Fruit fly (Drosophila melanogaster) whole organism, embryonic: ENCODE results near the gene CG12992.

Experiments used
- Adf1 ChIP-seq: fragments of 200-800 bp; sonication (Bioruptor generic); IDR thresholded peaks from 2 replicates; pipeline ENCODE4 v1.3.6; 2022; ENCODE audit warnings: missing biosample characterization, missing genetic modification characterization
- Atf6 ChIP-seq: fragments of 200-800 bp; sonication (Bioruptor generic); IDR thresholded peaks from 2 replicates; pipeline ENCODE4 v1.3.6; 2022; ENCODE audit warnings: missing biosample characterization, missing genetic modification characterization
- CG10147 ChIP-seq: fragments of 200-800 bp; sonication (Bioruptor generic); optimal IDR thresholded peaks from 2 replicates; lab custom pipeline; 2019; ENCODE audit warnings: missing biosample characterization, mild to moderate bottlenecking, missing genetic modification characterization, moderate library complexity
- CG11456 ChIP-seq: fragments of 200-800 bp; sonication (Bioruptor generic); IDR thresholded peaks from 3 replicates; pipeline ENCODE4 v1.3.6; 2022; ENCODE audit warnings: missing biosample characterization, missing genetic modification characterization
- CG12104 ChIP-seq: fragments of 200-800 bp; sonication (Bioruptor generic); optimal IDR thresholded peaks from 3 replicates; lab custom pipeline; 2016; ENCODE audit warnings: missing biosample characterization, missing genetic modification characterization
- CG12236 ChIP-seq: fragments of 200-800 bp; sonication (Bioruptor generic); optimal IDR thresholded peaks from 2 replicates; lab custom pipeline; 2016; ENCODE audit warnings: missing biosample characterization, missing genetic modification characterization
- CG12942 ChIP-seq: fragments of 200-800 bp; sonication (Bioruptor generic); optimal IDR thresholded peaks from 3 replicates; lab custom pipeline; 2016; ENCODE audit warnings: missing biosample characterization, missing genetic modification characterization
- CG13287 ChIP-seq: fragments of 200-800 bp; sonication (Bioruptor generic); IDR thresholded peaks from 2 replicates; pipeline ENCODE4 v1.3.6; 2022; ENCODE audit warnings: missing biosample characterization, missing genetic modification characterization; ENCODE audit not compliant: partially characterized antibody
- CG13296 ChIP-seq: fragments of 200-800 bp; sonication (Bioruptor generic); optimal IDR thresholded peaks from 3 replicates; lab custom pipeline; 2018; ENCODE audit warnings: missing biosample characterization, mild to moderate bottlenecking, missing genetic modification characterization
- CG15269 ChIP-seq: fragments of 200-800 bp; sonication (Bioruptor generic); optimal IDR thresholded peaks from 2 replicates; lab custom pipeline; 2018; ENCODE audit warnings: missing biosample characterization, mild to moderate bottlenecking, missing genetic modification characterization, moderate library complexity
- CG1603 ChIP-seq: fragments of 200-800 bp; sonication (Bioruptor generic); optimal IDR thresholded peaks from 2 replicates; lab custom pipeline; 2019; ENCODE audit warnings: missing biosample characterization, mild to moderate bottlenecking, missing genetic modification characterization, moderate library complexity
- CG16815 ChIP-seq: fragments of 200-800 bp; sonication (Bioruptor generic); optimal IDR thresholded peaks from 3 replicates; lab custom pipeline; 2017; ENCODE audit warnings: missing biosample characterization, mild to moderate bottlenecking, missing genetic modification characterization
- CG16863 ChIP-seq: fragments of 200-800 bp; sonication (Bioruptor generic); optimal IDR thresholded peaks from 3 replicates; lab custom pipeline; 2016; ENCODE audit warnings: missing biosample characterization, missing genetic modification characterization
- CG17385 ChIP-seq: fragments of 200-800 bp; sonication (Bioruptor generic); optimal IDR thresholded peaks from 3 replicates; lab custom pipeline; 2018; ENCODE audit warnings: missing biosample characterization, mild to moderate bottlenecking, missing genetic modification characterization
- CG17802 ChIP-seq: fragments of 200-800 bp; sonication (Bioruptor generic); optimal IDR thresholded peaks from 2 replicates; lab custom pipeline; 2018; ENCODE audit warnings: missing biosample characterization, mild to moderate bottlenecking, missing genetic modification characterization, moderate library complexity
- CG17829 ChIP-seq: fragments of 200-800 bp; optimal IDR thresholded peaks from 2 replicates; lab custom pipeline; 2019; ENCODE audit warnings: missing biosample characterization, mild to moderate bottlenecking, missing genetic modification characterization, moderate library complexity
- CG18476 ChIP-seq: fragments of 200-800 bp; sonication (Bioruptor generic); optimal IDR thresholded peaks from 2 replicates; lab custom pipeline; 2016; ENCODE audit warnings: missing biosample characterization, mild to moderate bottlenecking, missing genetic modification characterization
- CG30403 ChIP-seq: fragments of 200-800 bp; sonication (Bioruptor generic); optimal IDR thresholded peaks from 3 replicates; lab custom pipeline; 2016; ENCODE audit warnings: missing biosample characterization, missing genetic modification characterization
- CG31388 ChIP-seq: fragments of 200-800 bp; sonication (Bioruptor generic); optimal IDR thresholded peaks from 2 replicates; lab custom pipeline; 2016; ENCODE audit warnings: missing biosample characterization, missing genetic modification characterization
- CG4404 ChIP-seq: fragments of 200-800 bp; sonication (Bioruptor generic); IDR thresholded peaks from 2 replicates; pipeline ENCODE4 v1.3.6; 2022; ENCODE audit warnings: missing biosample characterization, missing genetic modification characterization
- CG6689 ChIP-seq: fragments of 200-800 bp; sonication (Bioruptor generic); IDR thresholded peaks from 2 replicates; pipeline ENCODE4 v1.3.6; 2022; ENCODE audit warnings: missing biosample characterization, missing genetic modification characterization
- CG7963 ChIP-seq: fragments of 200-800 bp; sonication (Bioruptor generic); IDR thresholded peaks from 3 replicates; pipeline ENCODE4 v1.3.6; 2022; ENCODE audit warnings: missing biosample characterization, missing genetic modification characterization; ENCODE audit not compliant: partially characterized antibody
- CG7987 ChIP-seq: fragments of 200-800 bp; sonication (Bioruptor generic); optimal IDR thresholded peaks from 2 replicates; lab custom pipeline; 2018; ENCODE audit warnings: missing biosample characterization, mild to moderate bottlenecking, missing genetic modification characterization, moderate library complexity
- CG8089 ChIP-seq: fragments of 200-800 bp; sonication (Bioruptor generic); optimal IDR thresholded peaks from 3 replicates; lab custom pipeline; 2016; ENCODE audit warnings: missing biosample characterization, missing genetic modification characterization
- E2f1 ChIP-seq: fragments of 200-800 bp; sonication (Bioruptor generic); IDR thresholded peaks from 2 replicates; pipeline ENCODE4 v1.3.6; 2022; ENCODE audit warnings: missing biosample characterization, missing genetic modification characterization
- Gug ChIP-seq: fragments of 200-800 bp; sonication (Bioruptor generic); IDR thresholded peaks from 4 replicates; pipeline ENCODE4 v1.3.6; 2022; ENCODE audit warnings: missing biosample characterization, missing genetic modification characterization
- H2.0 ChIP-seq: fragments of 200-800 bp; sonication (Bioruptor generic); IDR thresholded peaks from 2 replicates; pipeline ENCODE4 v1.3.6; 2022; ENCODE audit warnings: missing biosample characterization, missing genetic modification characterization
- HLH3B ChIP-seq: fragments of 200-800 bp; sonication (Bioruptor generic); IDR thresholded peaks from 2 replicates; pipeline ENCODE4 v1.3.6; 2022; ENCODE audit warnings: missing biosample characterization, missing genetic modification characterization
- Med ChIP-seq: fragments of 200-800 bp; sonication (Bioruptor generic); peaks from one replicate; lab custom pipeline; 2016; ENCODE audit warnings: missing biosample characterization, missing genetic modification characterization, mild to moderate bottlenecking, inconsistent platforms, moderate library complexity
- Mrtf ChIP-seq: fragments of 200-800 bp; sonication (Bioruptor generic); IDR thresholded peaks from 3 replicates; pipeline ENCODE4 v1.3.6; 2022; ENCODE audit warnings: missing biosample characterization, missing genetic modification characterization
- Opbp ChIP-seq: fragments of 200-800 bp; sonication (Bioruptor generic); IDR thresholded peaks from 3 replicates; pipeline ENCODE4 v1.3.6; 2022; ENCODE audit warnings: missing biosample characterization, missing genetic modification characterization; ENCODE audit not compliant: partially characterized antibody
- Rfx ChIP-seq: fragments of 200-800 bp; sonication (Bioruptor generic); IDR thresholded peaks from 2 replicates; pipeline ENCODE4 v1.3.6; 2022; ENCODE audit warnings: missing biosample characterization, missing genetic modification characterization
- YL-1 ChIP-seq: fragments of 200-800 bp; sonication (Bioruptor generic); optimal IDR thresholded peaks from 3 replicates; lab custom pipeline; 2017; ENCODE audit warnings: missing biosample characterization, mild to moderate bottlenecking, missing genetic modification characterization
- ac ChIP-seq: fragments of 200-800 bp; sonication (Bioruptor generic); optimal IDR thresholded peaks from 3 replicates; lab custom pipeline; 2017; ENCODE audit warnings: missing biosample characterization, mild to moderate bottlenecking, missing genetic modification characterization
- ase ChIP-seq: fragments of 200-800 bp; sonication (Bioruptor generic); IDR thresholded peaks from 3 replicates; pipeline ENCODE4 v1.3.6; 2022; ENCODE audit warnings: missing biosample characterization, missing genetic modification characterization
- cato ChIP-seq: fragments of 200-800 bp; sonication (Bioruptor generic); optimal IDR thresholded peaks from 2 replicates; lab custom pipeline; 2016; ENCODE audit warnings: missing biosample characterization, missing genetic modification characterization, borderline replicate concordance
- exex ChIP-seq: fragments of 200-800 bp; sonication (Bioruptor generic); optimal IDR thresholded peaks from 4 replicates; lab custom pipeline; 2018; ENCODE audit warnings: missing biosample characterization, mild to moderate bottlenecking, missing genetic modification characterization, moderate library complexity
- fd64A ChIP-seq: fragments of 200-800 bp; sonication (Bioruptor generic); optimal IDR thresholded peaks from 3 replicates; lab custom pipeline; 2018; ENCODE audit warnings: missing biosample characterization, mild to moderate bottlenecking, missing genetic modification characterization
- h ChIP-seq: fragments of >200 bp; optimal IDR thresholded peaks from 2 replicates; lab custom pipeline; 2017
- kay ChIP-seq: fragments of 200-800 bp; sonication (Bioruptor generic); optimal IDR thresholded peaks from 2 replicates; lab custom pipeline; 2016; ENCODE audit warnings: missing biosample characterization, missing genetic modification characterization
- odd ChIP-seq: fragments of 200-800 bp; sonication (Bioruptor generic); optimal IDR thresholded peaks from 2 replicates; lab custom pipeline; 2017; ENCODE audit warnings: missing biosample characterization, mild to moderate bottlenecking, missing genetic modification characterization
- pnt ChIP-seq: fragments of 200-800 bp; sonication (Bioruptor generic); optimal IDR thresholded peaks from 3 replicates; lab custom pipeline; 2016; ENCODE audit warnings: missing biosample characterization, missing genetic modification characterization
- ro ChIP-seq: fragments of 200-800 bp; sonication (Bioruptor generic); IDR thresholded peaks from 2 replicates; pipeline ENCODE4 v1.3.6; 2022; ENCODE audit warnings: missing biosample characterization, missing genetic modification characterization
- row ChIP-seq: fragments of 200-800 bp; sonication (Bioruptor generic); IDR thresholded peaks from 3 replicates; pipeline ENCODE4 v1.3.6; 2022; ENCODE audit warnings: missing biosample characterization, missing genetic modification characterization
- salm ChIP-seq: fragments of 200-800 bp; sonication (Bioruptor generic); optimal IDR thresholded peaks from 2 replicates; lab custom pipeline; 2018; ENCODE audit warnings: missing biosample characterization, mild to moderate bottlenecking, missing genetic modification characterization
- ssp ChIP-seq: fragments of 200-800 bp; sonication (Bioruptor generic); IDR thresholded peaks from 2 replicates; pipeline ENCODE4 v1.3.6; 2022; ENCODE audit warnings: missing biosample characterization, missing genetic modification characterization
- trem ChIP-seq: fragments of 200-800 bp; optimal IDR thresholded peaks from 3 replicates; lab custom pipeline; 2019; ENCODE audit warnings: missing biosample characterization, mild to moderate bottlenecking, missing genetic modification characterization, moderate library complexity
- ttk ChIP-seq: fragments of 200-800 bp; sonication (Bioruptor generic); IDR thresholded peaks from 2 replicates; pipeline ENCODE4 v2.1.2; 2022; ENCODE audit warnings: missing biosample characterization, missing genetic modification characterization
- twi ChIP-seq: fragments of 200-800 bp; optimal IDR thresholded peaks from 2 replicates; lab custom pipeline; 2019; ENCODE audit warnings: missing biosample characterization, mild to moderate bottlenecking, missing genetic modification characterization, moderate library complexity
- unpg ChIP-seq: fragments of 200-800 bp; sonication (Bioruptor generic); optimal IDR thresholded peaks from 3 replicates; lab custom pipeline; 2018; ENCODE audit warnings: missing biosample characterization, mild to moderate bottlenecking, missing genetic modification characterization, moderate library complexity
- zen ChIP-seq: fragments of 200-800 bp; sonication (Bioruptor generic); optimal IDR thresholded peaks from 3 replicates; lab custom pipeline; 2018; ENCODE audit warnings: missing biosample characterization, mild to moderate bottlenecking, missing genetic modification characterization, moderate library complexity
- zen2 ChIP-seq: fragments of 200-800 bp; sonication (Bioruptor generic); IDR thresholded peaks from 3 replicates; pipeline ENCODE4 v1.3.6; 2022; ENCODE audit warnings: missing biosample characterization, missing genetic modification characterization; ENCODE audit not compliant: partially characterized antibody

Gene CG12992

DNA sequence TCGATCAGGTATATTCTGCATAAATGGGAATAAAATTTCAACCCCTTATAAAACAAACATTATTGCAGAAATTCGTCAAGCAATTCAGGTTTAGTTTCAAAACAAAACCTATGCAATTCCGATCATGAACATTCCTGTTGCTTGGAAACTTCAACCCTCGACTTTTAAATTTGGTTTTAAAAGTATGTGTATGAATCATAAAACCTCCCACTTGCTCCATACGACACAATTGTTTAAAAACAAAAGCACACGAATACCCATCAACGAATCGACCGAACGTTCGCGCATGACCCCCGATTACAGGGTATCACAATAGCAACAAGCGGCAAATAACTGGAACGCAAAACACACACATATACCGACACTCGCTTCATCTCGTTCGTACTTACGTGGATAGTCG, 10.5 kb upstream of the CG12992 start (continued):
- TF ChIP-seq Opbp (GFP tag; lab: Robert Waterston, UW) (0 out of 3 replicates have a peak, but pooled peaks have one; percentile 7), CG1603 (peak; percentile 36), pnt (GFP tag; lab: Kevin White, UChicago) (no peak), salm (tag; lab: Kevin White, UChicago) (no peak), CG17385 (peak; percentile 17), Rfx (GFP tag; lab: Robert Waterston, UW) (peak; percentile 46), CG16815 (GFP tag; lab: Kevin White, UChicago) (peak; percentile 6), trem (tag; lab: Kevin White, UChicago) (no peak), CG13296 (no peak), HLH3B (GFP tag; lab: Robert Waterston, UW) (no peak), CG8089 (GFP tag; lab: Kevin White, UChicago) (no peak), zen2 (GFP tag; lab: Robert Waterston, UW) (no peak), CG16863 (no peak), CG7963 (GFP tag; lab: Robert Waterston, UW) (no peak), CG11456 (GFP tag; lab: Robert Waterston, UW) (no peak), Atf6 (GFP tag; lab: Robert Waterston, UW) (peak; percentile 33; the same call in 1 of the 2 replicates), twi (no peak), ssp (GFP tag; lab: Robert Waterston, UW) (no peak), CG17802 (no peak), CG13287 (GFP tag; lab: Robert Waterston, UW) (no peak), CG17829 (peak; percentile 26), ro (GFP tag; lab: Robert Waterston, UW) (no peak), exex (tag; lab: Kevin White, UChicago) (no peak), cato (GFP tag; lab: Kevin White, UChicago) (no peak), row (GFP tag; lab: Robert Waterston, UW) (peak; percentile 62), CG7987 (GFP tag; lab: Kevin White, UChicago) (no peak), unpg (GFP tag; lab: Kevin White, UChicago) (no peak), zen (tag; lab: Kevin White, UChicago) (no peak), odd (GFP tag; lab: Kevin White, UChicago) (no peak), CG15269 (tag; lab: Kevin White, UChicago) (peak; percentile 19), CG12942 (no peak), CG12236 (GFP tag; lab: Kevin White, UChicago) (no peak), h (lab: Kevin White, UChicago) (no peak), ac (GFP tag; lab: Kevin White, UChicago) (no peak), fd64A (GFP tag; lab: Kevin White, UChicago) (no peak), Gug (peak; percentile 49; the same call in 2 of the 4 replicates), CG30403 (GFP tag; lab: Kevin White, UChicago) (peak; percentile 33), CG4404 (no peak), YL-1 (GFP tag; lab: Kevin White, UChicago) (no peak), ase (GFP tag; lab: Robert Waterston, UW) (no peak), CG18476 (GFP tag; lab: Kevin White, UChicago) (no peak), Mrtf (0 out of 3 replicates have a peak, but pooled peaks have one; percentile 50), CG6689 (GFP tag; lab: Robert Waterston, UW) (no peak), CG12104 (GFP tag; lab: Kevin White, UChicago) (no peak), CG10147 (GFP tag; lab: Kevin White, UChicago) (no peak), CG31388 (no peak), E2f1 (GFP tag; lab: Robert Waterston, UW) (0 out of 2 replicates have a peak, but pooled peaks have one; percentile 27), Med (GFP tag; lab: Kevin White, UChicago) (peak; percentile 85), H2.0 (GFP tag; lab: Robert Waterston, UW) (no peak), ttk (GFP tag; lab: Robert Waterston, UW) (0 out of 2 replicates have a peak, but pooled peaks have one; percentile 19), kay (GFP tag; lab: Kevin White, UChicago) (no peak), Adf1 (GFP tag; lab: Robert Waterston, UW) (no peak)
